Fruit fly (Drosophila melanogaster) whole organism: Measurements from ENCODE around the gene CG43185.

ENCODE experiments used
- EcR ChIP-seq, 2 experiments: fragments of >200 bp; optimal IDR thresholded peaks; 2 replicates each; lab custom pipeline; 2017; ENCODE audit warnings: missing biosample characterization in 2 of 2, missing genetic modification characterization in 2 of 2, missing genetic modification reagents in 2 of 2
- pan ChIP-seq: fragments of >200 bp; optimal IDR thresholded peaks from 2 replicates; lab custom pipeline; 2017
- psq ChIP-seq: fragments of >200 bp; optimal IDR thresholded peaks from 2 replicates; lab custom pipeline; 2017
- usp ChIP-seq: fragments of >200 bp; optimal IDR thresholded peaks from 2 replicates; lab custom pipeline; 2017; ENCODE audit warnings: missing biosample characterization, missing genetic modification characterization, mixed read lengths

DNA sequence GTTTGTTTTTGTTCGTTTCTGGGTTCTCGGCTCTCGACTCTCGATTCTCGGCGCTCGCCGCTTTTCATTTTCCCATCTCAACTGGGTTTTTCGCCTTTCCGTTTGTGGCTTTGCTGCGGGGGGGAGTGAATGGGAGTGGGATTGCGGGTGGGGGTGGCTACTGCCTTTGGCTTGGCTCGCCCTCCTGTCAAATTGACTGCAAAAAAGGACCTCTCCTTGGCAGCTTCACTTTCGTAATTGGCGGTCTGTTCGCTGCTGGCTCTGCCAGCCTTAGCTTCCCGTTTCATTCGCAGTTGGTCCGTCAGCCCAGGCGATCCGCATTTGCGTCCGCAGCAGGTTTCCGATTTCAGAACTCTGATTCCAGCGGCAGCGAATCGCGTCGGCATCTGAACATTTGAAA, 40.9 kb downstream of the CG43185 start, which contains the start of gene dsf:
- TF ChIP-seq usp (GFP tag; lab: Kevin White, UChicago) (no peak), pan (lab: Kevin White, UChicago) (no peak), psq (lab: Kevin White, UChicago) (no peak), EcR (GFP tag; optimal IDR thresholded peaks at IDR 0.05; lab: Kevin White, UChicago) (no peak)
